Fruit fly (Drosophila melanogaster): ENCODE results near the gene Ir10a.

Gene Ir10a

DNA sequence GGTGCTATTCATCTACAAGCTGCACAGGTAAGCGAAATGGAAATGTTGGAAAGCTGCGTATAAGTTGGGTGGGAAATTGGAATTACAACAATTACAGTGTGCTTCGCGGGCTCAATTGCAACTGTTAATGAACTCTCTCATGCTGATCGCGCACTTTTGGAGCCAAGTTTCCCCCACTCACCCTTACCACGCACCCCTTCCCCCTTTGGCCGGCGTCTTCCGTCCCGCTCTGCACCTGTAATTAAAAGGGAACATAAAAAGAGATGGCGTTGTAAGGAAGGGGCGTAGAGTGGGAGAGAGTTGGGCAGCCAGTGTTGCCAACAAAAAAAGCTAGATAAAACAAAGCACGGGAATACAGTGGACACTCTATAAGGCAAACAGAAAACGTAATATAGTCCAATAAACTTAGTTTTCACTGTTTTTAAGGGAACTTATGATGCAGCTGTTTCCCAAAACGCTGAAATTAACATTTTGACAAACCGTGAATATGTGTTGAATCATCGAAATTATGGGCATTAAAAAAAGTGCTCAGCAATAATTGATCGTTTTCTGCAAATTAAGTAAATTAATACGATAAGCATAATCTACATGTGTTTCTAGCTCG is 29.8 kb upstream of the Ir10a start (continued):
- TF ChIP-seq CG14860 (GFP tag; IDR thresholded peaks at IDR 0.05; ENCODE audit: partially characterized antibody) (no peak), sqz (GFP tag; optimal IDR thresholded peaks at IDR 0.05) (no peak), Fer2 (tag; optimal IDR thresholded peaks at IDR 0.05) (no peak), CG6272 (GFP tag; IDR thresholded peaks at IDR 0.05) (no peak), fd64A (GFP tag; optimal IDR thresholded peaks at IDR 0.05) (no peak), Kr (GFP tag; optimal IDR thresholded peaks at IDR 0.05) (no peak), fru (optimal IDR thresholded peaks at IDR 0.05) (no peak), Hr51 (GFP tag; optimal IDR thresholded peaks at IDR 0.05) (peak in 1 of 2 experiments; percentile 13), CG13296 (GFP tag; optimal IDR thresholded peaks at IDR 0.05) (no peak), sima (GFP tag; optimal IDR thresholded peaks at IDR 0.05) (no peak), Ada2b (GFP tag; IDR thresholded peaks at IDR 0.05) (no peak), ems (GFP tag; optimal IDR thresholded peaks at IDR 0.05) (no peak), CG12219 (GFP tag; optimal IDR thresholded peaks at IDR 0.05) (no peak), inv (GFP tag; IDR thresholded peaks at IDR 0.05; ENCODE audit: partially characterized antibody) (no peak), odd (GFP tag; optimal IDR thresholded peaks at IDR 0.05) (no peak), CG2129 (GFP tag; IDR thresholded peaks at IDR 0.05; ENCODE audit: partially characterized antibody) (no peak), CG15011 (GFP tag; optimal IDR thresholded peaks at IDR 0.05) (no peak), CG9932 (GFP tag; IDR thresholded peaks at IDR 0.05) (no peak), Pdp1 (GFP tag; optimal IDR thresholded peaks at IDR 0.05) (no peak), Sry-δ (GFP tag; optimal IDR thresholded peaks at IDR 0.05) (no peak), Sry-β (GFP tag; optimal IDR thresholded peaks at IDR 0.05) (peak; percentile 84), CG7357 (GFP tag; IDR thresholded peaks at IDR 0.05) (no peak), p53 (GFP tag; optimal IDR thresholded peaks at IDR 0.05) (no peak), CG13624 (GFP tag; optimal IDR thresholded peaks at IDR 0.05) (no peak), CG4404 (GFP tag; IDR thresholded peaks at IDR 0.05) (no peak), CG17802 (tag; optimal IDR thresholded peaks at IDR 0.05) (no peak), sob (GFP tag; IDR thresholded peaks at IDR 0.05) (no peak), CG30020 (tag; optimal IDR thresholded peaks at IDR 0.05) (no peak), CG10565 (GFP tag; optimal IDR thresholded peaks at IDR 0.05) (no peak), CG9797 (GFP tag; optimal IDR thresholded peaks at IDR 0.05) (no peak), Opbp (GFP tag; IDR thresholded peaks at IDR 0.05; ENCODE audit: partially characterized antibody) (no peak), Mad (GFP tag; optimal IDR thresholded peaks at IDR 0.05) (no peak), CG13894 (tag; optimal IDR thresholded peaks at IDR 0.05) (no peak), CG8944 (GFP tag; optimal IDR thresholded peaks at IDR 0.05) (no peak), Max (GFP tag; optimal IDR thresholded peaks at IDR 0.05) (no peak), ewg (GFP tag; optimal IDR thresholded peaks at IDR 0.05) (no peak), Antp (GFP tag; optimal IDR thresholded peaks at IDR 0.05) (peak; percentile 33), Optix (GFP tag; IDR thresholded peaks at IDR 0.05) (no peak), CG5245 (GFP tag; optimal IDR thresholded peaks at IDR 0.05) (no peak), tll (GFP tag; optimal IDR thresholded peaks at IDR 0.05) (no peak), ken (GFP tag; IDR thresholded peaks at IDR 0.05) (no peak), HmgD (GFP tag; optimal IDR thresholded peaks at IDR 0.05) (no peak), CG5180 (GFP tag; optimal IDR thresholded peaks at IDR 0.05) (no peak), Dref (GFP tag; IDR thresholded peaks at IDR 0.05) (no peak), al (GFP tag; IDR thresholded peaks at IDR 0.05) (no peak), crol (GFP tag; IDR thresholded peaks at IDR 0.05) (peak; percentile 88), Dp (GFP tag; optimal IDR thresholded peaks at IDR 0.05) (no peak), CG9876 (GFP tag; optimal IDR thresholded peaks at IDR 0.05) (no peak), lola (GFP tag; optimal IDR thresholded peaks at IDR 0.05) (peak in 1 of 3 experiments; percentile 15), CG4820 (GFP tag; optimal IDR thresholded peaks at IDR 0.05) (no peak)
